Worm (Caenorhabditis elegans) whole organism, L1 larva: ENCODE data around the gene nhr-228.

Experiments used
- C04F5.9 ChIP-seq: sonication (generic microtip); optimal IDR thresholded peaks from 2 replicates; lab custom pipeline; 2016; ENCODE audit warnings: missing genetic modification characterization, missing compliant biosample characterization
- C16A3.4 ChIP-seq: fragments of 150-350 bp; optimal IDR thresholded peaks from 2 replicates; lab custom pipeline; 2014; ENCODE audit warnings: missing biosample characterization, missing genetic modification characterization
- aly-2 ChIP-seq: fragments of 150-350 bp; optimal IDR thresholded peaks from 2 replicates; lab custom pipeline; 2014; ENCODE audit warnings: missing biosample characterization, missing genetic modification characterization
- blmp-1 ChIP-seq: fragments of 150-350 bp; optimal IDR thresholded peaks from 2 replicates; lab custom pipeline; 2014; ENCODE audit warnings: missing biosample characterization, missing genetic modification characterization
- ceh-63 ChIP-seq: fragments of 200-800 bp; sonication (Bioruptor generic); optimal IDR thresholded peaks from 2 replicates; lab custom pipeline; 2018; ENCODE audit warnings: mild to moderate bottlenecking, missing genetic modification characterization, missing compliant biosample characterization
- ceh-8 ChIP-seq: fragments of 200-800 bp; sonication (Bioruptor generic); optimal IDR thresholded peaks from 2 replicates; lab custom pipeline; 2018; ENCODE audit warnings: mild to moderate bottlenecking, missing genetic modification characterization, moderate library complexity, missing compliant biosample characterization
- ceh-82 ChIP-seq, 3 experiments: fragments of 150-350 bp in 1 of 3; sonication (generic microtip) in 2 of 3; optimal IDR thresholded peaks; 2 replicates each; lab custom pipeline; 2014 to 2017; ENCODE audit warnings: missing biosample characterization in 3 of 3, missing genetic modification characterization in 3 of 3
- ceh-90 ChIP-seq: sonication (generic microtip); optimal IDR thresholded peaks from 2 replicates; lab custom pipeline; 2016; ENCODE audit warnings: missing genetic modification characterization, missing compliant biosample characterization
- dpl-1 ChIP-seq, 3 experiments: fragments of 150-350 bp in 2 of 3; sonication (generic microtip) in 1 of 3; optimal IDR thresholded peaks; 2 replicates each; lab custom pipeline; 2014 to 2017; ENCODE audit warnings: missing biosample characterization in 3 of 3, missing genetic modification characterization in 3 of 3, missing genetic modification reagents in 3 of 3
- dsc-1 ChIP-seq: sonication (generic microtip); optimal IDR thresholded peaks from 2 replicates; lab custom pipeline; 2016; ENCODE audit warnings: mild to moderate bottlenecking, missing genetic modification characterization, missing compliant biosample characterization
- efl-1 ChIP-seq, 4 experiments: fragments of 150-350 bp; optimal IDR thresholded peaks in 3 of 4; peaks in 1 of 4; 1 replicate in 1 of 4; 2 replicates in 3 of 4; lab custom pipeline; 2014; ENCODE audit warnings: missing biosample characterization in 2 of 4, missing genetic modification characterization in 2 of 4, missing genetic modification reagents in 2 of 4
- egl-13 ChIP-seq: sonication (generic microtip); optimal IDR thresholded peaks from 2 replicates; lab custom pipeline; 2016; ENCODE audit warnings: missing genotype, missing genetic modification reagents, missing genetic modification characterization, missing compliant biosample characterization
- egl-27 ChIP-seq, 2 experiments: fragments of 150-350 bp in 1 of 2; sonication (generic microtip); optimal IDR thresholded peaks; 3 replicates each; lab custom pipeline; 2017 to 2018; ENCODE audit warnings: missing biosample characterization in 2 of 2, missing genetic modification characterization in 2 of 2, missing genetic modification reagents in 2 of 2
- elt-3 ChIP-seq, 6 experiments: fragments of 150-350 bp in 1 of 6; sonication (generic microtip); optimal IDR thresholded peaks; 2 replicates each; lab custom pipeline; 2017 to 2018; ENCODE audit warnings: missing biosample characterization in 6 of 6, missing genetic modification characterization in 6 of 6, inconsistent platforms in 1 of 6
- grh-1 ChIP-seq: fragments of 200-800 bp; sonication (Bioruptor generic); IDR thresholded peaks from 2 replicates; pipeline ENCODE4 v1.3.6; 2022; ENCODE audit warnings: missing genetic modification reagents, missing genetic modification characterization, missing compliant biosample characterization
- hpl-2 ChIP-seq: fragments of 150-350 bp; optimal IDR thresholded peaks from 2 replicates; lab custom pipeline; 2014; ENCODE audit warnings: missing biosample characterization, missing genetic modification reagents, missing genetic modification characterization
- isw-1 ChIP-seq: fragments of 200-800 bp; sonication (Bioruptor generic); IDR thresholded peaks from 2 replicates; pipeline ENCODE4 v1.3.6; 2022; ENCODE audit warnings: missing genetic modification characterization, missing compliant biosample characterization
- lin-14 ChIP-seq: fragments of 200-800 bp; sonication (Bioruptor generic); optimal IDR thresholded peaks from 2 replicates; lab custom pipeline; 2018; ENCODE audit warnings: mild to moderate bottlenecking, missing genetic modification characterization, moderate library complexity, missing compliant biosample characterization
- lin-35 ChIP-seq, 2 experiments: fragments of 150-350 bp; optimal IDR thresholded peaks; 2 replicates each; lab custom pipeline; 2014; ENCODE audit warnings: missing biosample characterization in 2 of 2, missing genetic modification characterization in 2 of 2, missing genetic modification reagents in 2 of 2
- lin-39 ChIP-seq: fragments of 150-350 bp; optimal IDR thresholded peaks from 2 replicates; lab custom pipeline; 2014; ENCODE audit warnings: missing biosample characterization, missing genetic modification reagents, missing genetic modification characterization
- lir-3 ChIP-seq: sonication (generic microtip); optimal IDR thresholded peaks from 2 replicates; lab custom pipeline; 2016; ENCODE audit warnings: mild to moderate bottlenecking, missing genetic modification characterization, moderate library complexity, missing compliant biosample characterization; ENCODE audit not compliant: poor library complexity
- lsy-2 ChIP-seq, 2 experiments: fragments of 150-350 bp; optimal IDR thresholded peaks; 2 replicates each; lab custom pipeline; 2014; ENCODE audit warnings: missing biosample characterization in 2 of 2, missing genetic modification characterization in 2 of 2
- mab-9 ChIP-seq: fragments of 200-800 bp; sonication (Bioruptor generic); IDR thresholded peaks from 2 replicates; pipeline ENCODE4 v1.3.6; 2022; ENCODE audit warnings: missing genetic modification reagents, missing genetic modification characterization, missing compliant biosample characterization
- mep-1 ChIP-seq: fragments of 150-350 bp; optimal IDR thresholded peaks from 2 replicates; lab custom pipeline; 2014; ENCODE audit warnings: missing biosample characterization, missing genetic modification characterization
- nhr-12 ChIP-seq: sonication (generic microtip); optimal IDR thresholded peaks from 2 replicates; lab custom pipeline; 2017; ENCODE audit warnings: missing biosample characterization, missing genetic modification characterization
- nhr-20 ChIP-seq: sonication (generic microtip); optimal IDR thresholded peaks from 2 replicates; lab custom pipeline; 2016; ENCODE audit warnings: mild to moderate bottlenecking, missing genetic modification characterization, missing compliant biosample characterization
- nhr-28 ChIP-seq: fragments of 150-350 bp; optimal IDR thresholded peaks from 2 replicates; lab custom pipeline; 2014; ENCODE audit warnings: missing biosample characterization, missing genetic modification characterization
- nhr-47 ChIP-seq: sonication (generic microtip); optimal IDR thresholded peaks from 2 replicates; lab custom pipeline; 2016; ENCODE audit warnings: mild to moderate bottlenecking, missing genetic modification characterization, moderate library complexity, missing compliant biosample characterization
- nhr-71 ChIP-seq: sonication (generic microtip); optimal IDR thresholded peaks from 2 replicates; lab custom pipeline; 2016; ENCODE audit warnings: mild to moderate bottlenecking, missing genetic modification characterization, moderate library complexity, missing compliant biosample characterization
- nhr-84 ChIP-seq: sonication (generic microtip); optimal IDR thresholded peaks from 2 replicates; lab custom pipeline; 2017; ENCODE audit warnings: missing biosample characterization, missing genetic modification characterization
- nhr-85 ChIP-seq: sonication (generic microtip); peaks from one replicate; lab custom pipeline; 2016; ENCODE audit warnings: missing genetic modification characterization, inconsistent platforms, missing compliant biosample characterization
- pqm-1 ChIP-seq: sonication (generic microtip); optimal IDR thresholded peaks from 3 replicates; lab custom pipeline; 2017; ENCODE audit warnings: missing biosample characterization, missing genetic modification characterization
- rnt-1 ChIP-seq: sonication (generic microtip); optimal IDR thresholded peaks from 2 replicates; lab custom pipeline; 2016; ENCODE audit warnings: mild to moderate bottlenecking, missing genetic modification characterization, moderate library complexity, missing compliant biosample characterization
- skn-1 ChIP-seq: fragments of 150-350 bp; optimal IDR thresholded peaks from 2 replicates; lab custom pipeline; 2014; ENCODE audit warnings: missing biosample characterization, missing genetic modification characterization
- sox-4 ChIP-seq: sonication (generic microtip); optimal IDR thresholded peaks from 2 replicates; lab custom pipeline; 2016; ENCODE audit warnings: missing genetic modification characterization, missing compliant biosample characterization
- swsn-7 ChIP-seq: sonication (generic microtip); optimal IDR thresholded peaks from 2 replicates; lab custom pipeline; 2016; ENCODE audit warnings: missing genetic modification characterization, missing compliant biosample characterization
- tlp-1 ChIP-seq: fragments of 150-350 bp; optimal IDR thresholded peaks from 2 replicates; lab custom pipeline; 2014; ENCODE audit warnings: missing biosample characterization, missing genetic modification characterization
- zag-1 ChIP-seq: fragments of 150-350 bp; optimal IDR thresholded peaks from 2 replicates; lab custom pipeline; 2014; ENCODE audit warnings: missing biosample characterization, missing genetic modification characterization
- zip-4 ChIP-seq: fragments of 200-800 bp; sonication (Bioruptor generic); optimal IDR thresholded peaks from 2 replicates; lab custom pipeline; 2018; ENCODE audit warnings: mild to moderate bottlenecking, missing genetic modification characterization, moderate library complexity, missing compliant biosample characterization
- ztf-11 ChIP-seq, 2 experiments: sonication (generic microtip); optimal IDR thresholded peaks; 2 replicates each; lab custom pipeline; 2016 to 2017; ENCODE audit warnings: missing genetic modification characterization in 2 of 2, missing biosample characterization in 1 of 2, missing compliant biosample characterization in 1 of 2
- ztf-4 ChIP-seq: fragments of 150-350 bp; optimal IDR thresholded peaks from 2 replicates; lab custom pipeline; 2014; ENCODE audit warnings: missing biosample characterization, missing genetic modification characterization

Gene nhr-228

ce11 chrV:2277260-2277659 is 4.3 kb upstream of the nhr-228 start (continued):
- TF ChIP-seq dpl-1 (GFP tag; optimal IDR thresholded peaks at IDR 0.05; lab: Kevin White, UChicago) = no peak
- no peak for TF ChIP-seq lin-39
- TF ChIP-seq lsy-2 (tag; optimal IDR thresholded peaks at IDR 0.05; lab: Kevin White, UChicago) = no peak
- TF ChIP-seq ceh-8 = no peak
- no peak for TF ChIP-seq skn-1 (tag; lab: Kevin White, UChicago)
- no peak for TF ChIP-seq zag-1 (tag; lab: Kevin White, UChicago)
- TF ChIP-seq sox-4 (tag; lab: Kevin White, UChicago) = no peak
- TF ChIP-seq zip-4 (GFP tag; lab: Kevin White, UChicago) = no peak
- TF ChIP-seq mab-9 (GFP tag; lab: Robert Waterston, UW) = no peak
- no peak for TF ChIP-seq hpl-2 (GFP tag; lab: Kevin White, UChicago)
- TF ChIP-seq nhr-47 (tag; lab: Kevin White, UChicago) = no peak
- TF ChIP-seq pqm-1 (tag; lab: Kevin White, UChicago) = no peak
- TF ChIP-seq isw-1 (GFP tag; lab: Robert Waterston, UW) = no peak
- no peak for TF ChIP-seq ceh-63 (GFP tag; lab: Kevin White, UChicago)
- TF ChIP-seq efl-1 (optimal IDR thresholded peaks at IDR 0.05; lab: Kevin White, UChicago) = no peak
- TF ChIP-seq efl-1 (GFP tag; optimal IDR thresholded peaks at IDR 0.05 in 1 of 2; lab: Kevin White, UChicago) = peak in 1 of 2 experiments; percentile 81
- no peak for TF ChIP-seq dsc-1 (tag; lab: Kevin White, UChicago)
- TF ChIP-seq lin-35 (GFP tag; optimal IDR thresholded peaks at IDR 0.05; lab: Kevin White, UChicago) = peak in 1 of 2 experiments; percentile 48
- no peak for TF ChIP-seq lir-3 (tag; lab: Kevin White, UChicago)
- TF ChIP-seq grh-1 (GFP tag; lab: Robert Waterston, UW) = no peak
- TF ChIP-seq blmp-1 (tag; lab: Kevin White, UChicago) = no peak
- peak in 1 of 3 experiments; percentile 21 for TF ChIP-seq ceh-82 (tag; optimal IDR thresholded peaks at IDR 0.05; lab: Kevin White, UChicago)
- TF ChIP-seq rnt-1 (tag; lab: Kevin White, UChicago) = no peak
- TF ChIP-seq C04F5.9 = no peak
- no peak for TF ChIP-seq nhr-84
- TF ChIP-seq elt-3 (tag; optimal IDR thresholded peaks at IDR 0.05; lab: Kevin White, UChicago) = no peak
- TF ChIP-seq C16A3.4 (tag; lab: Kevin White, UChicago) = no peak
- no peak for TF ChIP-seq swsn-7
- no peak for TF ChIP-seq egl-13 (tag; lab: Kevin White, UChicago)
- TF ChIP-seq nhr-85 (tag; lab: Kevin White, UChicago) = peak; percentile 42
- no peak for TF ChIP-seq tlp-1 (tag; lab: Kevin White, UChicago)
- TF ChIP-seq, all 84 proteins: peak for 11

ce11 chrV:2278052-2278451 is 3.5 kb upstream of the nhr-228 start, which contains the start of gene nhr-59:
Gene nhr-59 (minus strand): TSS chrV:2278265.
- TF ChIP-seq lin-14 (peak; percentile 68), nhr-28 (tag; lab: Kevin White, UChicago) (no peak), zip-4 (GFP tag; lab: Kevin White, UChicago) (no peak), ztf-4 (no peak), mep-1 (peak; percentile 0), aly-2 (tag; lab: Kevin White, UChicago) (peak; percentile 15), dpl-1 (GFP tag; optimal IDR thresholded peaks at IDR 0.05; lab: Kevin White, UChicago) (peak in 1 of 3 experiments; percentile 11), nhr-12 (tag; lab: Kevin White, UChicago) (no peak), lsy-2 (tag; optimal IDR thresholded peaks at IDR 0.05; lab: Kevin White, UChicago) (no peak), ztf-11 (tag; optimal IDR thresholded peaks at IDR 0.05; lab: Kevin White, UChicago) (no peak), nhr-20 (tag; lab: Kevin White, UChicago) (peak; percentile 53), egl-27 (tag; optimal IDR thresholded peaks at IDR 0.05; lab: Kevin White, UChicago) (no peak), efl-1 (optimal IDR thresholded peaks at IDR 0.05; lab: Kevin White, UChicago) (peak in 1 of 2 experiments; percentile 7), efl-1 (GFP tag; optimal IDR thresholded peaks at IDR 0.05 in 1 of 2; lab: Kevin White, UChicago) (no peak), lin-35 (GFP tag; optimal IDR thresholded peaks at IDR 0.05; lab: Kevin White, UChicago) (peak in 1 of 2 experiments; percentile 56), ceh-90 (tag; lab: Kevin White, UChicago) (no peak), ceh-82 (tag; optimal IDR thresholded peaks at IDR 0.05; lab: Kevin White, UChicago) (no peak), nhr-71 (peak; percentile 22)
- TF ChIP-seq, all 84 proteins: peak for 8
